Fruit fly (Drosophila melanogaster) whole organism, adult: Measurements from ENCODE around the gene MED27.

Experiments
- CG11617 ChIP-seq: fragments of 200-800 bp; sonication (Bioruptor generic); optimal IDR thresholded peaks from 2 replicates; lab custom pipeline; 2017; ENCODE audit warnings: mild to moderate bottlenecking, missing biosample characterization, missing genetic modification reagents, missing genetic modification characterization
- CG5204 ChIP-seq: fragments of 200-800 bp; sonication (Bioruptor generic); optimal IDR thresholded peaks from 2 replicates; lab custom pipeline; 2016; ENCODE audit warnings: missing biosample characterization, missing genetic modification characterization
- CG7101 ChIP-seq: fragments of 200-800 bp; sonication (Bioruptor generic); optimal IDR thresholded peaks from 2 replicates; lab custom pipeline; 2018; ENCODE audit warnings: missing biosample characterization, mild to moderate bottlenecking, missing genetic modification characterization, moderate library complexity
- Mnt ChIP-seq: fragments of 200-800 bp; sonication (Bioruptor generic); optimal IDR thresholded peaks from 2 replicates; lab custom pipeline; 2016; ENCODE audit warnings: missing biosample characterization, mild to moderate bottlenecking, missing genetic modification characterization
- bab1 ChIP-seq: fragments of 200-800 bp; sonication (Bioruptor generic); optimal IDR thresholded peaks from 3 replicates; lab custom pipeline; 2019; ENCODE audit warnings: missing biosample characterization, mild to moderate bottlenecking, missing genetic modification characterization, moderate library complexity
- kay ChIP-seq: fragments of 200-800 bp; sonication (Bioruptor generic); peaks from one replicate; lab custom pipeline; 2016; ENCODE audit warnings: missing biosample characterization, missing genetic modification characterization, borderline replicate concordance
- ovo ChIP-seq: fragments of 200-800 bp; sonication (Bioruptor generic); optimal IDR thresholded peaks from 2 replicates; lab custom pipeline; 2016; ENCODE audit warnings: missing biosample characterization, missing genetic modification characterization
- tj ChIP-seq: fragments of 200-800 bp; sonication (Bioruptor generic); optimal IDR thresholded peaks from 3 replicates; lab custom pipeline; 2017; ENCODE audit warnings: missing biosample characterization, mild to moderate bottlenecking, missing genetic modification characterization, moderate library complexity

dm6 chr3R:5648569-5649476 is 6.1 kb upstream of the MED27 start, which contains the start of the genes MTA1-like and Sec23:
- TF ChIP-seq tj (GFP tag; lab: Kevin White, UChicago) (peak; percentile 96), CG7101 (tag; lab: Kevin White, UChicago) (peak; percentile 75), ovo (GFP tag; lab: Kevin White, UChicago) (peak; percentile 56), CG5204 (GFP tag; lab: Kevin White, UChicago) (no peak), Mnt (GFP tag; lab: Kevin White, UChicago) (peak; percentile 26), CG11617 (GFP tag; lab: Kevin White, UChicago) (peak; percentile 86), kay (GFP tag; lab: Kevin White, UChicago) (no peak), bab1 (GFP tag; lab: Kevin White, UChicago) (peak; percentile 42)
